Worm (Caenorhabditis elegans): ENCODE data around the gene C24H10.4.

DNA sequence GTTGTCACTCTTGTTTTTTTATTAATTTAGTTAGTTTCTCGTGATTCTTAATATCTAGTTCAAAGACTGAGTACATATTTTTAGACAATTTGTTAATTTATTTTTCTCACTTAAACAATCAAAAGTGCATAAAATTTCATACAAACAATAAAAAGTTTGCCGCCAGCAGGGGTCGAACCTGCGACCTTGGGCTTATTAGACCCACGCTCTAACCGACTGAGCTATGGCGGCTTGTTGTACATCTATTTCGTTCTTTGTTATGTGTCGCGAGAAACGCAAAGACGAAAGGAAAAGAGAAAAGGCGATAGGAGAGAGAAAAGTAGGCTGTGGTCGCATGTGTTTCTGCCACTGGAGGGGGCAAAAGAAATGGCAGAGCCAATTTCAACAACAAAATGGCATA is 26.4 kb upstream of the C24H10.4 start:
- TF ChIP-seq zag-1 (tag; optimal IDR thresholded peaks at IDR 0.05) (peak; percentile 55), egl-27 (tag; optimal IDR thresholded peaks at IDR 0.05) (peak; percentile 89), nhr-6 (tag; optimal IDR thresholded peaks at IDR 0.05) (peak; percentile 33), blmp-1 (tag; optimal IDR thresholded peaks at IDR 0.05; ENCODE audit: insufficient read depth) (peak; percentile 22), fos-1 (tag; optimal IDR thresholded peaks at IDR 0.05) (peak; percentile 91), nhr-25 (tag; optimal IDR thresholded peaks at IDR 0.05) (peak; percentile 77), mdl-1 (tag; optimal IDR thresholded peaks at IDR 0.05) (peak in 1 of 2 experiments; percentile 49), sma-3 (GFP tag; optimal IDR thresholded peaks at IDR 0.05) (peak; percentile 72), ama-1 (optimal IDR thresholded peaks at IDR 0.05) (no peak), ceh-82 (tag; optimal IDR thresholded peaks at IDR 0.05) (no peak), ztf-11 (tag; optimal IDR thresholded peaks at IDR 0.05) (no peak), lsy-2 (tag; optimal IDR thresholded peaks at IDR 0.05) (peak; percentile 67 to 70), skn-1 (tag; optimal IDR thresholded peaks at IDR 0.05) (no peak)

Data from whole organism, L2 larva.